Worm (Caenorhabditis elegans) whole organism, L3 larva: ENCODE data around the gene acds-10.

Experiments
- ZK546.5 ChIP-seq: sonication (generic microtip); optimal IDR thresholded peaks from 2 replicates; lab custom pipeline; 2017; ENCODE audit warnings: missing biosample characterization, missing genetic modification characterization
- aly-2 ChIP-seq: fragments of 150-350 bp; optimal IDR thresholded peaks from 2 replicates; lab custom pipeline; 2014; ENCODE audit warnings: missing biosample characterization, missing genetic modification characterization
- ceh-28 ChIP-seq: fragments of 150-350 bp; optimal IDR thresholded peaks from 2 replicates; lab custom pipeline; 2014; ENCODE audit warnings: missing biosample characterization, missing genetic modification reagents, missing genetic modification characterization
- ceh-82 ChIP-seq: fragments of 150-350 bp; optimal IDR thresholded peaks from 2 replicates; lab custom pipeline; 2014; ENCODE audit warnings: missing biosample characterization, missing genetic modification characterization
- ceh-9 ChIP-seq: sonication (generic microtip); optimal IDR thresholded peaks from 2 replicates; lab custom pipeline; 2018; ENCODE audit warnings: missing biosample characterization, missing genetic modification characterization
- daf-12 ChIP-seq: fragments of 150-350 bp; optimal IDR thresholded peaks from 2 replicates; lab custom pipeline; 2014; ENCODE audit warnings: missing biosample characterization, missing genetic modification reagents, missing genetic modification characterization
- egl-27 ChIP-seq: sonication (generic microtip); optimal IDR thresholded peaks from 4 replicates; lab custom pipeline; 2017; ENCODE audit warnings: missing biosample characterization, missing genetic modification reagents, missing genetic modification characterization
- egl-5 ChIP-seq: fragments of 150-350 bp; optimal IDR thresholded peaks from 2 replicates; lab custom pipeline; 2017; ENCODE audit warnings: missing biosample characterization, missing genetic modification reagents, missing genetic modification characterization, inconsistent platforms
- elt-1 ChIP-seq: fragments of 150-350 bp; optimal IDR thresholded peaks from 2 replicates; lab custom pipeline; 2014; ENCODE audit warnings: missing biosample characterization, missing genetic modification characterization
- elt-2 ChIP-seq: sonication (generic microtip); optimal IDR thresholded peaks from 2 replicates; lab custom pipeline; 2016; ENCODE audit warnings: missing genetic modification reagents, mild to moderate bottlenecking, missing genetic modification characterization, missing compliant biosample characterization
- elt-3 ChIP-seq, 3 experiments: fragments of 150-350 bp in 1 of 3; sonication (generic microtip) in 2 of 3; optimal IDR thresholded peaks; 2 replicates in 2 of 3; 4 replicates in 1 of 3; lab custom pipeline; 2014 to 2017; ENCODE audit warnings: missing biosample characterization in 3 of 3, missing genetic modification characterization in 3 of 3
- fkh-10 ChIP-seq: sonication (generic microtip); optimal IDR thresholded peaks from 2 replicates; lab custom pipeline; 2017; ENCODE audit warnings: missing biosample characterization, missing genetic modification reagents, missing genetic modification characterization
- fkh-2 ChIP-seq: fragments of 150-350 bp; optimal IDR thresholded peaks from 2 replicates; lab custom pipeline; 2014; ENCODE audit warnings: missing biosample characterization, missing genetic modification reagents, missing genetic modification characterization
- hmg-11 ChIP-seq: sonication (generic microtip); optimal IDR thresholded peaks from 2 replicates; lab custom pipeline; 2016; ENCODE audit warnings: missing genetic modification characterization, missing compliant biosample characterization
- lin-39 ChIP-seq: fragments of 150-350 bp; optimal IDR thresholded peaks from 2 replicates; lab custom pipeline; 2018; ENCODE audit warnings: missing biosample characterization, missing genetic modification reagents, missing genetic modification characterization
- lsy-12 ChIP-seq: sonication (generic microtip); optimal IDR thresholded peaks from 2 replicates; lab custom pipeline; 2016; ENCODE audit warnings: mild to moderate bottlenecking, missing genetic modification characterization, missing compliant biosample characterization
- mml-1 ChIP-seq: fragments of 150-350 bp; sonication (generic microtip); optimal IDR thresholded peaks from 3 replicates; lab custom pipeline; 2014; ENCODE audit warnings: missing biosample characterization, missing genetic modification characterization
- nfya-1 ChIP-seq: sonication (generic microtip); optimal IDR thresholded peaks from 2 replicates; lab custom pipeline; 2017; ENCODE audit warnings: missing genetic modification characterization, mild to moderate bottlenecking, missing compliant biosample characterization, antibody characterized with exemption, moderate library complexity; ENCODE audit not compliant: insufficient read depth
- nhr-12 ChIP-seq: fragments of 150-350 bp; optimal IDR thresholded peaks from 2 replicates; lab custom pipeline; 2014; ENCODE audit warnings: missing biosample characterization, missing genetic modification characterization
- nhr-25 ChIP-seq: sonication (generic microtip); optimal IDR thresholded peaks from 2 replicates; lab custom pipeline; 2017; ENCODE audit warnings: missing biosample characterization, missing genetic modification characterization
- nhr-28 ChIP-seq: fragments of 150-350 bp; optimal IDR thresholded peaks from 2 replicates; lab custom pipeline; 2014; ENCODE audit warnings: missing biosample characterization, missing genetic modification characterization
- nhr-43 ChIP-seq: sonication (generic microtip); optimal IDR thresholded peaks from 2 replicates; lab custom pipeline; 2016; ENCODE audit warnings: mild to moderate bottlenecking, missing genetic modification characterization, missing compliant biosample characterization; ENCODE audit not compliant: poor library complexity, severe bottlenecking
- nhr-67 ChIP-seq: fragments of 150-350 bp; optimal IDR thresholded peaks from 2 replicates; lab custom pipeline; 2014; ENCODE audit warnings: missing biosample characterization, missing genetic modification characterization
- nhr-77 ChIP-seq: fragments of 150-350 bp; optimal IDR thresholded peaks from 2 replicates; lab custom pipeline; 2014; ENCODE audit warnings: missing biosample characterization, missing genetic modification characterization
- pha-4 ChIP-seq: fragments of 150-350 bp; optimal IDR thresholded peaks from 2 replicates; lab custom pipeline; 2014; ENCODE audit warnings: missing biosample characterization, missing genetic modification reagents, missing genetic modification characterization
- pqm-1 ChIP-seq: fragments of 150-350 bp; optimal IDR thresholded peaks from 2 replicates; lab custom pipeline; 2017; ENCODE audit warnings: missing biosample characterization, missing genetic modification characterization, inconsistent platforms
- snpc-4 ChIP-seq: fragments of 150-350 bp; optimal IDR thresholded peaks from 2 replicates; lab custom pipeline; 2014; ENCODE audit warnings: missing biosample characterization, missing genetic modification characterization
- tbx-2 ChIP-seq: sonication (generic microtip); optimal IDR thresholded peaks from 2 replicates; lab custom pipeline; 2016; ENCODE audit warnings: mild to moderate bottlenecking, missing genetic modification characterization, missing compliant biosample characterization
- unc-39 ChIP-seq: sonication (generic microtip); optimal IDR thresholded peaks from 4 replicates; lab custom pipeline; 2017; ENCODE audit warnings: missing biosample characterization, missing genetic modification characterization
- zag-1 ChIP-seq: fragments of 150-350 bp; optimal IDR thresholded peaks from 2 replicates; lab custom pipeline; 2014; ENCODE audit warnings: missing biosample characterization, missing genetic modification characterization
- ztf-11 ChIP-seq: fragments of 150-350 bp; optimal IDR thresholded peaks from 2 replicates; lab custom pipeline; 2014; ENCODE audit warnings: missing biosample characterization, missing genetic modification characterization
- ztf-4 ChIP-seq: fragments of 150-350 bp; optimal IDR thresholded peaks from 2 replicates; lab custom pipeline; 2014; ENCODE audit warnings: missing biosample characterization, missing genetic modification characterization

Gene acds-10

ce11 chrV:5730783-5731182 lies 16.8 kb upstream of the acds-10 start, which contains the start of gene K09H11.15:
TSS of gene K09H11.15 (minus strand) at chrV:5730883.
- no peak for TF ChIP-seq zag-1 (tag; lab: Kevin White, UChicago)
- no peak for TF ChIP-seq elt-1
- no peak for TF ChIP-seq fkh-2
- no peak for TF ChIP-seq ztf-4 (tag; lab: Kevin White, UChicago)
- no peak for TF ChIP-seq pha-4 (tag; lab: Kevin White, UChicago)
- TF ChIP-seq nhr-12 (tag; lab: Kevin White, UChicago) = no peak
- TF ChIP-seq ceh-82 (tag; lab: Kevin White, UChicago) = no peak
- TF ChIP-seq tbx-2 (tag; lab: Kevin White, UChicago) = no peak
- TF ChIP-seq aly-2 = no peak
- TF ChIP-seq fkh-10 (GFP tag; lab: Kevin White, UChicago) = no peak
- no peak for TF ChIP-seq hmg-11
- TF ChIP-seq ceh-28 (tag; lab: Kevin White, UChicago) = no peak
- TF ChIP-seq pqm-1 (tag; lab: Kevin White, UChicago) = no peak
- no peak for TF ChIP-seq lin-39 (tag; lab: Kevin White, UChicago)
- no peak for TF ChIP-seq egl-27 (tag; lab: Kevin White, UChicago)
- TF ChIP-seq nfya-1 (tag; lab: Kevin White, UChicago) = no peak
- no peak for TF ChIP-seq mml-1 (tag; lab: Kevin White, UChicago)

ce11 chrV:5736068-5736467 lies 11.6 kb upstream of the acds-10 start, which contains the start of gene K09H11.6:
TSS of gene K09H11.6 (minus strand) at chrV:5736168.
- no peak for TF ChIP-seq nhr-28
- TF ChIP-seq nfya-1 (tag; lab: Kevin White, UChicago) = peak; percentile 4

DNA sequence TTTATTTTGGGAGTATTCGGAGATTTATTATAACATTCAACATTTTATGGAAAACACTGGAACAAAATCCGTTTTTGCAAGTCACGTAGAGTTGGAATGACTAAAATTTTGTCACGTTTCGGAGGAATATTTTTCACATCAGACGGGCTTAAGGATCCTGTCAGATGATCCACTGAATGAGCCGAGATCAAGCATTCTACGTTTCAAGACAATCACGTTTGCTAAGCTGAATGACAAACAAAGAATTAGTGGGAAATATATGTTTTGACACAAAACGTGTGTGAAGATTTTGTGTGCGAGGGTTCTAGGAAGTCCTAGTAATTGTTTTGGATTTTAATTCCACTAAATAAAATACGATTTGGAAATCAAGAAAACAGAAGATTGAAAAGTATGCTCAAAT lies 8.2 kb upstream of the acds-10 start:
- no peak for TF ChIP-seq pqm-1 (tag; lab: Kevin White, UChicago)
- no peak for TF ChIP-seq elt-2 (tag; lab: Kevin White, UChicago)
- TF ChIP-seq lsy-12 (tag; lab: Kevin White, UChicago) = no peak
- TF ChIP-seq egl-27 (tag; lab: Kevin White, UChicago) = no peak
- no peak for TF ChIP-seq elt-3 (tag; optimal IDR thresholded peaks at IDR 0.05; lab: Kevin White, UChicago)
- TF ChIP-seq ztf-11 = no peak
- TF ChIP-seq elt-1 = no peak
- no peak for TF ChIP-seq ceh-82 (tag; lab: Kevin White, UChicago)
- TF ChIP-seq snpc-4 = no peak
- TF ChIP-seq daf-12 = no peak
- TF ChIP-seq mml-1 (tag; lab: Kevin White, UChicago) = no peak
- TF ChIP-seq ceh-9 (tag; lab: Kevin White, UChicago) = no peak
- TF ChIP-seq nhr-25 (tag; lab: Kevin White, UChicago) = no peak
- no peak for TF ChIP-seq ZK546.5 (tag; lab: Kevin White, UChicago)
- no peak for TF ChIP-seq fkh-2
- TF ChIP-seq ceh-28 (tag; lab: Kevin White, UChicago) = no peak

DNA sequence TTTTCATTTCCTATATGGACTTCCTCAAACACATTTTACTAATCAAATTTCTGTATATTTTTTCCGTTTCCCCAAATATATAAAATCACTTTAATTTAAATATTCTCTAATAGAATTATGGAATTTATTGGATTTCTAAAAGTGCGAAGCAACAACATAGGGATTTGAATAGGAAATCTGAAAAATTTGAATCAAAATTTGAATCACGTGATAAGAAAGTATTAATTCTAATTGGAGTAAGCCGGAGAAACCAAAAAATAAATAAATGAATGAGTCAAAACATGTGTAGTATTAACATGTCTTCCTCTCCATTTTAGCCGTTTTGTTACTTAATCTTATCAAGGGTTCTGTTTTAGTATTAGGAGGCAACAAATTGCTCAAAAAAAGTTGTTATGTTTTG lies 6.4 kb upstream of the acds-10 start:
- TF ChIP-seq aly-2 (no peak), ztf-11 (no peak), nhr-77 (tag; lab: Kevin White, UChicago) (no peak), mml-1 (tag; lab: Kevin White, UChicago) (no peak), daf-12 (no peak), nhr-43 (no peak)

ce11 chrV:5746237-5746636 lies 1.4 kb upstream of the acds-10 start:
- TF ChIP-seq tbx-2 (tag; lab: Kevin White, UChicago) = no peak
- TF ChIP-seq unc-39 = no peak
- no peak for TF ChIP-seq nfya-1 (tag; lab: Kevin White, UChicago)
- TF ChIP-seq nhr-67 = no peak
- no peak for TF ChIP-seq nhr-12 (tag; lab: Kevin White, UChicago)
- TF ChIP-seq lin-39 (tag; lab: Kevin White, UChicago) = no peak

ce11 chrV:5753432-5753831 lies 5.8 kb downstream of the acds-10 start, which contains the start of gene pgph-1:
TSS of gene pgph-1 (minus strand) at chrV:5753532.
- TF ChIP-seq egl-5 (tag; lab: Kevin White, UChicago) = no peak
